Worm (Caenorhabditis elegans): ENCODE results near the gene ceh-53.

The ceh-53 gene

ce11 chrIV:3547500-3547899 lies 49.5 kb downstream of the ceh-53 start, which contains the start of gene nstp-6:
nstp-6 (minus strand) TSS chrIV:3547600.
- TF ChIP-seq elt-1 (tag; optimal IDR thresholded peaks at IDR 0.05) (no peak), aly-2 (tag; optimal IDR thresholded peaks at IDR 0.05) (no peak), unc-55 (GFP tag; optimal IDR thresholded peaks at IDR 0.05) (no peak), nhr-25 (tag; optimal IDR thresholded peaks at IDR 0.05) (no peak), nhr-23 (tag; optimal IDR thresholded peaks at IDR 0.05) (no peak), egl-27 (tag; optimal IDR thresholded peaks at IDR 0.05) (no peak), nhr-10 (tag; optimal IDR thresholded peaks at IDR 0.05) (no peak), nhr-237 (tag; optimal IDR thresholded peaks at IDR 0.05) (no peak), fos-1 (tag; optimal IDR thresholded peaks at IDR 0.05) (no peak), peb-1 (tag; optimal IDR thresholded peaks at IDR 0.05) (no peak), ZK546.5 (tag; optimal IDR thresholded peaks at IDR 0.05) (no peak)

ce11 chrIV:3548315-3548714 lies 50.3 kb downstream of the ceh-53 start:
- no peak for TF ChIP-seq ZK546.5 (tag; optimal IDR thresholded peaks at IDR 0.05)
- peak; percentile 56 for TF ChIP-seq crh-2 (tag; optimal IDR thresholded peaks at IDR 0.05)
- TF ChIP-seq ceh-16 (tag; optimal IDR thresholded peaks at IDR 0.05) = no peak
- TF ChIP-seq sma-3 (GFP tag; optimal IDR thresholded peaks at IDR 0.05) = no peak
- peak; percentile 47 for TF ChIP-seq gmeb-1 (tag; optimal IDR thresholded peaks at IDR 0.05)
- peak; percentile 64 for TF ChIP-seq F13H6.1 (tag; optimal IDR thresholded peaks at IDR 0.05)
- TF ChIP-seq fos-1 (tag; optimal IDR thresholded peaks at IDR 0.05) = peak; percentile 37
- TF ChIP-seq sma-9 (GFP tag; optimal IDR thresholded peaks at IDR 0.05) = peak; percentile 29
- no peak for TF ChIP-seq sma-9 (tag; optimal IDR thresholded peaks at IDR 0.05)

- TF ChIP-seq fos-1 (tag; optimal IDR thresholded peaks at IDR 0.05) (peak; percentile 32), lin-39 (tag; optimal IDR thresholded peaks at IDR 0.05) (no peak), blmp-1 (tag; optimal IDR thresholded peaks at IDR 0.05; ENCODE audit: insufficient read depth) (no peak), F13H6.1 (tag; optimal IDR thresholded peaks at IDR 0.05) (peak; percentile 61), nhr-6 (tag; optimal IDR thresholded peaks at IDR 0.05) (no peak), nhr-25 (tag; optimal IDR thresholded peaks at IDR 0.05) (no peak), aly-2 (tag; optimal IDR thresholded peaks at IDR 0.05) (no peak), nhr-237 (tag; optimal IDR thresholded peaks at IDR 0.05) (no peak), ceh-16 (tag; optimal IDR thresholded peaks at IDR 0.05) (no peak), nhr-21 (tag; optimal IDR thresholded peaks at IDR 0.05) (peak; percentile 33), C34F6.9 (tag; optimal IDR thresholded peaks at IDR 0.05) (peak; percentile 37), dmd-4 (tag; optimal IDR thresholded peaks at IDR 0.05) (no peak), lin-11 (tag; optimal IDR thresholded peaks at IDR 0.05) (peak; percentile 65), egl-27 (tag; optimal IDR thresholded peaks at IDR 0.05) (no peak), sma-9 (GFP tag; optimal IDR thresholded peaks at IDR 0.05) (peak; percentile 67), sma-9 (tag; optimal IDR thresholded peaks at IDR 0.05) (no peak), Y55F3AM.14 (GFP tag; optimal IDR thresholded peaks at IDR 0.05) (peak; percentile 35), unc-55 (GFP tag; optimal IDR thresholded peaks at IDR 0.05) (peak; percentile 59), sma-3 (GFP tag; optimal IDR thresholded peaks at IDR 0.05) (peak; percentile 64), mdl-1 (tag; optimal IDR thresholded peaks at IDR 0.05) (no peak), ztf-1 (GFP tag; conservative IDR thresholded peaks at IDR 0.05) (no peak), zag-1 (tag; optimal IDR thresholded peaks at IDR 0.05) (no peak), skn-1 (tag; optimal IDR thresholded peaks at IDR 0.05) (no peak), mab-5 (tag; optimal IDR thresholded peaks at IDR 0.05) (no peak), snpc-4 (tag; optimal IDR thresholded peaks at IDR 0.05) (no peak), ZK546.5 (tag; optimal IDR thresholded peaks at IDR 0.05) (no peak), mbf-1 (tag; optimal IDR thresholded peaks at IDR 0.05) (no peak), elt-1 (tag; optimal IDR thresholded peaks at IDR 0.05) (no peak), ama-1 (optimal IDR thresholded peaks at IDR 0.05) (no peak), lin-13 (GFP tag; optimal IDR thresholded peaks at IDR 0.05) (no peak), elt-3 (tag; optimal IDR thresholded peaks at IDR 0.05) (no peak), nhr-129 (tag; optimal IDR thresholded peaks at IDR 0.05) (peak; percentile 56), unc-62 (GFP tag; optimal IDR thresholded peaks at IDR 0.05) (no peak), sem-4 (tag; optimal IDR thresholded peaks at IDR 0.05) (no peak), ceh-82 (tag; optimal IDR thresholded peaks at IDR 0.05) (no peak), unc-39 (tag; optimal IDR thresholded peaks at IDR 0.05) (no peak), nhr-10 (tag; optimal IDR thresholded peaks at IDR 0.05) (no peak), alr-1 (tag; optimal IDR thresholded peaks at IDR 0.05) (no peak), nhr-12 (tag; optimal IDR thresholded peaks at IDR 0.05) (no peak), peb-1 (tag; optimal IDR thresholded peaks at IDR 0.05) (no peak), ztf-4 (tag; optimal IDR thresholded peaks at IDR 0.05) (no peak), nhr-23 (tag; optimal IDR thresholded peaks at IDR 0.05) (no peak), nhr-11 (tag; optimal IDR thresholded peaks at IDR 0.05) (no peak), lsy-2 (tag; optimal IDR thresholded peaks at IDR 0.05) (peak; percentile 15 to 46), nhr-77 (tag; optimal IDR thresholded peaks at IDR 0.05) (no peak), ztf-11 (tag; optimal IDR thresholded peaks at IDR 0.05) (no peak), gmeb-1 (tag; optimal IDR thresholded peaks at IDR 0.05) (peak; percentile 65)
Measured at ce11 chrIV:3551777-3552462, 53.9 kb downstream of the ceh-53 start.

All from whole organism, L2 larva.